Worm (Caenorhabditis elegans): Measurements from ENCODE around the gene F38B6.7.
A peak's percentile ranks its signal among the peaks of the same experiment; 100 is the strongest.

The F38B6.7 gene

DNA sequence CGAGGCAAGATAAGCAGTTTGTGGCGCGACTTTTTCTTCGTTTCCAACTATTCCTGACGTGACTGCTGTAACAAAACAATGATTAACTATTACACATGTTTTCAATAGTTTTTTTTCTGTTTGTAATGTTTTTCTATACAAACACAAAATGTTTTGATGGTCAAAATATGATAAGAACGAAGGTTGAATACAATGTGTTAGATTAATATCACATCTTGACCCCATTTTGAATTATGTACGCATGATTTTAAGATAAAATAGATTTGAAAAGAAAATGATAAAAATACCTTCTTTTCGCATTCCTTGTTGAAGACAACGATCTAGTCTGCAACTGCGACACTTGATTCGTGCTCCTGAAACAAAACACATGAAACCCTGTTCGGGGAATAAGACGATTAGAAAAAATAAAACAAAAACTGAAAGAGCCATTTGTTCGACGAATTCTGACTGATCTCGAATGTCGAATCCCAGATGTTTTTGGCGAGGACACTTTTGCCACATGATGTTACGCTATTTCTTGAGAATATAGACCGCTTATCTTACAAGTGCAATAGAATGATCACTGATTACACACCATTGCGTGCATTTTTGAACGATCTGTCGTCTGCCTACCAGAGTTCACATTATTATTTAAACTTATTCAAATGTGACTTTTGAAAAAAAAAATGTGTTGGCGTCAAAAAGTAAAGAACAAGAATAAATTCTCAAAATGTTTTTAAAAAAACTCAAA lies 32.9 kb downstream of the F38B6.7 start (continued):
- TF ChIP-seq hlh-11 (tag; optimal IDR thresholded peaks at IDR 0.05), result peak; percentile 81
- TF ChIP-seq mxl-3 (GFP tag; optimal IDR thresholded peaks at IDR 0.05), result no peak
- no peak for TF ChIP-seq fos-1 (tag; optimal IDR thresholded peaks at IDR 0.05)
- TF ChIP-seq madf-5 (GFP tag; IDR thresholded peaks at IDR 0.05), result no peak
- peak; percentile 47 for TF ChIP-seq hlh-30 (tag; optimal IDR thresholded peaks at IDR 0.05; ENCODE audit: insufficient read depth)
- TF ChIP-seq cey-2 (tag; optimal IDR thresholded peaks at IDR 0.05; ENCODE audit: borderline replicate concordance, insufficient read depth), result no peak
- TF ChIP-seq Y105C5A.15 (GFP tag; IDR thresholded peaks at IDR 0.05), result no peak
- no peak for TF ChIP-seq dmd-8 (GFP tag; IDR thresholded peaks at IDR 0.05)
- TF ChIP-seq mdt-29 (GFP tag; IDR thresholded peaks at IDR 0.05), result no peak
- TF ChIP-seq arid-1 (GFP tag; conservative IDR thresholded peaks at IDR 0.05), result no peak
- TF ChIP-seq spr-3 (GFP tag; optimal IDR thresholded peaks at IDR 0.05), result no peak
- no peak for TF ChIP-seq mes-2 (tag; optimal IDR thresholded peaks at IDR 0.05; ENCODE audit: poor library complexity, severe bottlenecking)
- peak; percentile 22 for TF ChIP-seq nhr-48 (tag; optimal IDR thresholded peaks at IDR 0.05)
- no peak for TF ChIP-seq nhr-41 (GFP tag; IDR thresholded peaks at IDR 0.05)
- no peak for TF ChIP-seq gei-8 (GFP tag; optimal IDR thresholded peaks at IDR 0.05)
- no peak for TF ChIP-seq ceh-20 (GFP tag; IDR thresholded peaks at IDR 0.05)
- peak; percentile 68 for TF ChIP-seq dmd-6 (GFP tag; IDR thresholded peaks at IDR 0.05)
- TF ChIP-seq jun-1 (tag; optimal IDR thresholded peaks at IDR 0.05), result no peak
- TF ChIP-seq lin-29 (GFP tag; IDR thresholded peaks at IDR 0.05), result no peak
- peak; percentile 75 for TF ChIP-seq nhr-28 (tag; optimal IDR thresholded peaks at IDR 0.05)
- no peak for TF ChIP-seq D1046.2 (GFP tag; IDR thresholded peaks at IDR 0.05)
- peak; percentile 49 for TF ChIP-seq dve-1 (tag; optimal IDR thresholded peaks at IDR 0.05; ENCODE audit: insufficient read depth)

DNA sequence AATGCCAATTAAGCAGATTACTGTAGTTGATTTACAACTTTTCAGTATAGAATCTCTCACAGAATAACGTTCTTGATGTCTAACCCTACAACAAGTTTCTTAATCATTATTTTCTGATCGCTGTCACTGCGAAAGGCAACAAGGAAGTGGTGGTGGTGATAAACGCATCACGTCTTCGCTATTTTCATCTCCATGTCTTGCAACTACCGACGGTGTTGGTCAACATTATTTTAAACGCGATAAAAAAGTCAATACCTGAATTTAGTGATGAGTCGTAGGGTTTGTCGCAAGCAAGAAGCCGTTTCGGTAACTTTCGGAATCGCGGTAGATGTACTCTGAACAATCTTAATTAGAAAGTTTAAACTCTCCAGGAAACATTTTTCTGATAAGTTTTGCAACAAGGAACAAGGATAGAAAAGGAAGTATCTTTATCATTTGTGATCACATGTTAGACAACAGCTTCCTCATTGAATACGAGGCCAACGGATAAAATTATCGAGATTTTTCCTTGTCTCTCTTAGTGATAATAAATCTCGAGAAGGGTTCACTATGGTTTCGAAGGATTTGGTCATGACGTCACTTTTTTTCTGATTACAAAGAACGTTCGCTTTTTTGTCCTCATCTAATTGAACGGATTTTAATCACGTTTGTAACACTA lies 34.3 kb downstream of the F38B6.7 start:
- no peak for TF ChIP-seq F37D6.2 (tag; optimal IDR thresholded peaks at IDR 0.05)
- no peak for TF ChIP-seq lin-38 (GFP tag; IDR thresholded peaks at IDR 0.05)
- no peak for TF ChIP-seq nhr-111 (GFP tag; optimal IDR thresholded peaks at IDR 0.05)
- TF ChIP-seq nhr-42 (GFP tag; IDR thresholded peaks at IDR 0.05), result no peak
- TF ChIP-seq ZK546.5 (tag; optimal IDR thresholded peaks at IDR 0.05), result no peak
- TF ChIP-seq gei-8 (GFP tag; optimal IDR thresholded peaks at IDR 0.05), result no peak
- TF ChIP-seq nhr-41 (GFP tag; IDR thresholded peaks at IDR 0.05), result no peak
- no peak for TF ChIP-seq hif-1 (tag; optimal IDR thresholded peaks at IDR 0.05)
- no peak for TF ChIP-seq daf-16 (GFP tag; optimal IDR thresholded peaks at IDR 0.05)
- TF ChIP-seq daf-16 (tag; optimal IDR thresholded peaks at IDR 0.05), result peak; percentile 2
- TF ChIP-seq lir-3 (tag; optimal IDR thresholded peaks at IDR 0.05), result no peak
- TF ChIP-seq D1046.2 (GFP tag; IDR thresholded peaks at IDR 0.05), result no peak
- TF ChIP-seq pqm-1 (tag; optimal IDR thresholded peaks at IDR 0.05), result no peak
- TF ChIP-seq sdz-12 (GFP tag; optimal IDR thresholded peaks at IDR 0.05), result no peak
- TF ChIP-seq lin-39 (tag; optimal IDR thresholded peaks at IDR 0.05), result no peak
- TF ChIP-seq lim-7 (GFP tag; IDR thresholded peaks at IDR 0.05), result no peak
- TF ChIP-seq lsy-2 (tag; optimal IDR thresholded peaks at IDR 0.05), result no peak
- TF ChIP-seq dmd-8 (GFP tag; IDR thresholded peaks at IDR 0.05), result no peak
- TF ChIP-seq dpl-1 (GFP tag; optimal IDR thresholded peaks at IDR 0.05), result no peak
- TF ChIP-seq zip-2 (tag; optimal IDR thresholded peaks at IDR 0.05), result no peak
- no peak for TF ChIP-seq Y75B8A.6 (GFP tag; IDR thresholded peaks at IDR 0.05)
- TF ChIP-seq T20F7.1 (GFP tag; optimal IDR thresholded peaks at IDR 0.05), result no peak
- peak; percentile 6 for TF ChIP-seq hlh-30 (tag; optimal IDR thresholded peaks at IDR 0.05; ENCODE audit: insufficient read depth)
- TF ChIP-seq egl-27 (tag; optimal IDR thresholded peaks at IDR 0.05), result no peak
- no peak for TF ChIP-seq duxl-1 (tag; optimal IDR thresholded peaks at IDR 0.05; ENCODE audit: poor library complexity)
- no peak for TF ChIP-seq php-3 (GFP tag; IDR thresholded peaks at IDR 0.05)
- peak; percentile 37 for TF ChIP-seq nhr-10 (tag; optimal IDR thresholded peaks at IDR 0.05)
- no peak for TF ChIP-seq ceh-44 (GFP tag; IDR thresholded peaks at IDR 0.05)
- no peak for TF ChIP-seq dve-1 (tag; optimal IDR thresholded peaks at IDR 0.05; ENCODE audit: insufficient read depth)
- TF ChIP-seq mdl-1 (tag; optimal IDR thresholded peaks at IDR 0.05), result peak in 1 of 2 experiments; percentile 8
- no peak for TF ChIP-seq fkh-10 (GFP tag; optimal IDR thresholded peaks at IDR 0.05)
- no peak for TF ChIP-seq nhr-28 (tag; optimal IDR thresholded peaks at IDR 0.05)

All from whole organism, L4 larva.